Worm (Caenorhabditis elegans): Measurements from ENCODE around the gene F35F11.2.

Gene F35F11.2

ce11 chrIV:4019836-4020235 is 20.2 kb upstream of the F35F11.2 start (continued):
- TF ChIP-seq efl-3 (GFP tag; optimal IDR thresholded peaks at IDR 0.05): no peak
- TF ChIP-seq fkh-10 (GFP tag; optimal IDR thresholded peaks at IDR 0.05): peak; percentile 62
- TF ChIP-seq hlh-17 (GFP tag; optimal IDR thresholded peaks at IDR 0.05; ENCODE audit: borderline replicate concordance): no peak
- TF ChIP-seq ceh-88 (GFP tag; IDR thresholded peaks at IDR 0.05): no peak
- TF ChIP-seq ceh-8 (GFP tag; optimal IDR thresholded peaks at IDR 0.05): peak; percentile 36
- peak; percentile 17 to 81 (median 53) for TF ChIP-seq ceh-82 (tag; optimal IDR thresholded peaks at IDR 0.05)
- peak; percentile 62 for TF ChIP-seq C16A3.4 (tag; optimal IDR thresholded peaks at IDR 0.05)
- TF ChIP-seq ama-1 (optimal IDR thresholded peaks at IDR 0.05): no peak
- TF ChIP-seq unc-30 (tag; optimal IDR thresholded peaks at IDR 0.05): no peak
- TF ChIP-seq lin-13 (GFP tag; optimal IDR thresholded peaks at IDR 0.05): peak; percentile 51
- TF ChIP-seq pqm-1 (tag; optimal IDR thresholded peaks at IDR 0.05): no peak
- TF ChIP-seq tbx-2 (tag; optimal IDR thresholded peaks at IDR 0.05): peak; percentile 64
- TF ChIP-seq swsn-7 (tag; optimal IDR thresholded peaks at IDR 0.05): peak; percentile 62
- peak; percentile 91 for TF ChIP-seq pag-3 (tag; optimal IDR thresholded peaks at IDR 0.05; ENCODE audit: borderline replicate concordance, insufficient read depth)
- TF ChIP-seq unc-86 (tag; optimal IDR thresholded peaks at IDR 0.05): peak; percentile 67
- peak; percentile 46 for TF ChIP-seq skn-1 (tag; optimal IDR thresholded peaks at IDR 0.05)
- TF ChIP-seq aly-2 (tag; optimal IDR thresholded peaks at IDR 0.05): peak; percentile 26
- TF ChIP-seq lir-3 (tag; optimal IDR thresholded peaks at IDR 0.05; ENCODE audit: poor library complexity): no peak
- no peak for TF ChIP-seq aha-1 (tag; optimal IDR thresholded peaks at IDR 0.05)
- no peak for TF ChIP-seq fkh-4 (tag; optimal IDR thresholded peaks at IDR 0.05; ENCODE audit: borderline replicate concordance)
- no peak for TF ChIP-seq sox-4 (tag; optimal IDR thresholded peaks at IDR 0.05)
- TF ChIP-seq rnt-1 (tag; optimal IDR thresholded peaks at IDR 0.05): peak; percentile 75
- no peak for TF ChIP-seq lin-15B (tag; optimal IDR thresholded peaks at IDR 0.05)
- no peak for TF ChIP-seq hpl-2 (GFP tag; optimal IDR thresholded peaks at IDR 0.05)
- no peak for TF ChIP-seq F16B12.6 (tag; optimal IDR thresholded peaks at IDR 0.05)
- TF ChIP-seq alr-1 (tag; optimal IDR thresholded peaks at IDR 0.05; ENCODE audit: borderline replicate concordance): no peak
- TF ChIP-seq lin-39 (tag; optimal IDR thresholded peaks at IDR 0.05): peak; percentile 1
- TF ChIP-seq fos-1 (tag; optimal IDR thresholded peaks at IDR 0.05): peak; percentile 56
- no peak for TF ChIP-seq elt-2 (tag; optimal IDR thresholded peaks at IDR 0.05)
- TF ChIP-seq unc-130 (tag; optimal IDR thresholded peaks at IDR 0.05): peak; percentile 8
- TF ChIP-seq ztf-11 (tag; optimal IDR thresholded peaks at IDR 0.05): no peak
- TF ChIP-seq ceh-90 (tag; optimal IDR thresholded peaks at IDR 0.05): no peak
- no peak for TF ChIP-seq nhr-28 (tag; optimal IDR thresholded peaks at IDR 0.05)
- TF ChIP-seq nhr-11 (tag; optimal IDR thresholded peaks at IDR 0.05): peak; percentile 33
- TF ChIP-seq snpc-4 (tag; optimal IDR thresholded peaks at IDR 0.05): no peak
- peak; percentile 16 for TF ChIP-seq egl-13 (tag; optimal IDR thresholded peaks at IDR 0.05)
- peak; percentile 53 to 56 for TF ChIP-seq lin-35 (GFP tag; optimal IDR thresholded peaks at IDR 0.05)
- TF ChIP-seq pax-3 (tag; optimal IDR thresholded peaks at IDR 0.05): no peak
- peak; percentile 62 for TF ChIP-seq fkh-8 (tag; optimal IDR thresholded peaks at IDR 0.05)
- TF ChIP-seq nhr-47 (tag; optimal IDR thresholded peaks at IDR 0.05): peak; percentile 68
- TF ChIP-seq sup-37 (GFP tag; optimal IDR thresholded peaks at IDR 0.05): no peak
- no peak for TF ChIP-seq mab-9 (GFP tag; IDR thresholded peaks at IDR 0.05)
- peak; percentile 5 for TF ChIP-seq C04F5.9 (tag; optimal IDR thresholded peaks at IDR 0.05)
- TF ChIP-seq nhr-237 (tag; optimal IDR thresholded peaks at IDR 0.05): no peak
- TF ChIP-seq snu-23 (GFP tag; optimal IDR thresholded peaks at IDR 0.05): peak; percentile 82
- no peak for TF ChIP-seq mef-2 (tag; optimal IDR thresholded peaks at IDR 0.05)
- TF ChIP-seq efl-1 (optimal IDR thresholded peaks at IDR 0.05): peak; percentile 63 to 71
- TF ChIP-seq efl-1 (GFP tag; optimal IDR thresholded peaks at IDR 0.05 in 1 of 2): peak; percentile 37 to 94
- no peak for TF ChIP-seq ceh-63 (GFP tag; optimal IDR thresholded peaks at IDR 0.05)
